Worm (Caenorhabditis elegans) whole organism, L4/young adult: Measurements from ENCODE around the gene srh-1.

Experiments
- dao-5 ChIP-seq: sonication (generic microtip); optimal IDR thresholded peaks from 2 replicates; lab custom pipeline; 2016; ENCODE audit warnings: missing genotype, missing genetic modification characterization, moderate library complexity, missing compliant biosample characterization
- him-1 ChIP-seq: sonication (generic microtip); optimal IDR thresholded peaks from 2 replicates; lab custom pipeline; 2016; ENCODE audit warnings: missing genotype, missing genetic modification reagents, missing genetic modification characterization, missing compliant biosample characterization

ce11 chrV:11497475-11497874 lies 11.8 kb downstream of the srh-1 start:
- TF ChIP-seq him-1 (tag; lab: Kevin White, UChicago): no peak
- TF ChIP-seq dao-5 (tag; lab: Kevin White, UChicago): no peak
